Worm (Caenorhabditis elegans) whole organism, mixed stage, embryonic: ENCODE measurements around the gene B0280.17.

ENCODE experiments used
- M03D4.4 ChIP-seq: sonication (generic microtip); optimal IDR thresholded peaks from 2 replicates; lab custom pipeline; 2017; ENCODE audit warnings: mild to moderate bottlenecking, missing genetic modification characterization, missing compliant biosample characterization
- bed-3 ChIP-seq: fragments of 200-800 bp; sonication (Bioruptor generic); optimal IDR thresholded peaks from 3 replicates; lab custom pipeline; 2018; ENCODE audit warnings: mild to moderate bottlenecking, missing genetic modification characterization, moderate library complexity, missing compliant biosample characterization
- blmp-1 ChIP-seq: fragments of 150-350 bp; optimal IDR thresholded peaks from 2 replicates; lab custom pipeline; 2014; ENCODE audit warnings: missing biosample characterization, missing genetic modification characterization
- ceh-39 ChIP-seq: fragments of 150-350 bp; optimal IDR thresholded peaks from 2 replicates; lab custom pipeline; 2014; ENCODE audit warnings: missing biosample characterization, missing genetic modification characterization
- ceh-43 ChIP-seq: fragments of 200-800 bp; sonication (Bioruptor generic); optimal IDR thresholded peaks from 2 replicates; lab custom pipeline; 2018; ENCODE audit warnings: mild to moderate bottlenecking, missing genetic modification characterization, moderate library complexity, missing compliant biosample characterization
- ceh-83 ChIP-seq: fragments of 200-800 bp; sonication (Bioruptor generic); optimal IDR thresholded peaks from 2 replicates; lab custom pipeline; 2018; ENCODE audit warnings: mild to moderate bottlenecking, missing genetic modification characterization, missing compliant biosample characterization
- ces-1 ChIP-seq: fragments of 150-350 bp; optimal IDR thresholded peaks from 2 replicates; lab custom pipeline; 2014; ENCODE audit warnings: missing biosample characterization, missing genetic modification reagents, missing genetic modification characterization
- cnd-1 ChIP-seq: fragments of 200-800 bp; sonication (Bioruptor generic); optimal IDR thresholded peaks from 2 replicates; lab custom pipeline; 2018; ENCODE audit warnings: mild to moderate bottlenecking, missing genetic modification characterization, missing compliant biosample characterization
- drap-1 ChIP-seq: fragments of 200-800 bp; sonication (Bioruptor generic); optimal IDR thresholded peaks from 3 replicates; lab custom pipeline; 2018; ENCODE audit warnings: mild to moderate bottlenecking, missing genetic modification characterization, missing compliant biosample characterization
- elt-1 ChIP-seq: sonication (generic microtip); optimal IDR thresholded peaks from 2 replicates; lab custom pipeline; 2017; ENCODE audit warnings: missing genetic modification characterization, mild to moderate bottlenecking, missing compliant biosample characterization, antibody characterized with exemption, moderate library complexity, borderline replicate concordance; ENCODE audit not compliant: insufficient read depth
- elt-3 ChIP-seq: fragments of 150-350 bp; optimal IDR thresholded peaks from 2 replicates; lab custom pipeline; 2014; ENCODE audit warnings: missing biosample characterization, missing genetic modification characterization
- flh-1 ChIP-seq: fragments of 200-800 bp; sonication (Bioruptor generic); optimal IDR thresholded peaks from 2 replicates; lab custom pipeline; 2018; ENCODE audit warnings: mild to moderate bottlenecking, missing genetic modification characterization, moderate library complexity, missing compliant biosample characterization
- ham-2 ChIP-seq: fragments of 200-800 bp; sonication (Bioruptor generic); optimal IDR thresholded peaks from 2 replicates; lab custom pipeline; 2018; ENCODE audit warnings: mild to moderate bottlenecking, missing genetic modification characterization, missing compliant biosample characterization
- hlh-1 ChIP-seq: fragments of 150-350 bp; optimal IDR thresholded peaks from 2 replicates; lab custom pipeline; 2014; ENCODE audit warnings: missing biosample characterization, missing genetic modification reagents, missing genetic modification characterization
- lin-13 ChIP-seq: fragments of 150-350 bp; optimal IDR thresholded peaks from 2 replicates; lab custom pipeline; 2014; ENCODE audit warnings: missing biosample characterization, missing genetic modification characterization
- lin-32 ChIP-seq: fragments of 200-800 bp; sonication (Bioruptor generic); optimal IDR thresholded peaks from 2 replicates; lab custom pipeline; 2018; ENCODE audit warnings: mild to moderate bottlenecking, missing genetic modification characterization, missing compliant biosample characterization
- lsy-2 ChIP-seq: fragments of 150-350 bp; optimal IDR thresholded peaks from 2 replicates; lab custom pipeline; 2014; ENCODE audit warnings: missing biosample characterization, missing genetic modification characterization
- mab-5 ChIP-seq: fragments of 150-350 bp; optimal IDR thresholded peaks from 2 replicates; lab custom pipeline; 2014; ENCODE audit warnings: missing biosample characterization, missing genetic modification characterization
- mep-1 ChIP-seq: fragments of 150-350 bp; optimal IDR thresholded peaks from 2 replicates; lab custom pipeline; 2017; ENCODE audit warnings: missing biosample characterization, missing genetic modification reagents, missing genetic modification characterization, inconsistent platforms
- mls-2 ChIP-seq: sonication (generic microtip); optimal IDR thresholded peaks from 2 replicates; lab custom pipeline; 2016; ENCODE audit warnings: mild to moderate bottlenecking, missing genetic modification characterization, moderate library complexity, missing compliant biosample characterization
- nhr-12 ChIP-seq: fragments of 150-350 bp; optimal IDR thresholded peaks from 2 replicates; lab custom pipeline; 2014; ENCODE audit warnings: missing biosample characterization, missing genetic modification characterization
- nhr-2 ChIP-seq: fragments of 150-350 bp; optimal IDR thresholded peaks from 2 replicates; lab custom pipeline; 2014; ENCODE audit warnings: missing biosample characterization, missing genetic modification characterization
- nhr-237 ChIP-seq: fragments of 150-350 bp; optimal IDR thresholded peaks from 2 replicates; lab custom pipeline; 2014; ENCODE audit warnings: missing biosample characterization, missing genetic modification characterization
- nhr-28 ChIP-seq: fragments of 150-350 bp; optimal IDR thresholded peaks from 2 replicates; lab custom pipeline; 2014; ENCODE audit warnings: missing biosample characterization, missing genetic modification characterization
- nhr-76 ChIP-seq: sonication (generic microtip); optimal IDR thresholded peaks from 2 replicates; lab custom pipeline; 2017; ENCODE audit warnings: missing biosample characterization, missing genetic modification characterization
- pha-4 ChIP-seq: fragments of 150-350 bp; optimal IDR thresholded peaks from 2 replicates; lab custom pipeline; 2018; ENCODE audit warnings: missing biosample characterization, missing genetic modification reagents, missing genetic modification characterization
- sem-2 ChIP-seq: fragments of 200-800 bp; sonication (Bioruptor generic); optimal IDR thresholded peaks from 2 replicates; lab custom pipeline; 2018; ENCODE audit warnings: mild to moderate bottlenecking, missing genetic modification characterization, missing compliant biosample characterization
- snpc-4 ChIP-seq: fragments of 150-350 bp; optimal IDR thresholded peaks from 2 replicates; lab custom pipeline; 2014; ENCODE audit warnings: missing biosample characterization, missing genetic modification characterization
- sptf-1 ChIP-seq: sonication (generic microtip); optimal IDR thresholded peaks from 2 replicates; lab custom pipeline; 2017; ENCODE audit warnings: mild to moderate bottlenecking, missing genetic modification characterization, moderate library complexity, missing compliant biosample characterization
- tbx-8 ChIP-seq: fragments of 200-800 bp; sonication (Bioruptor generic); optimal IDR thresholded peaks from 2 replicates; lab custom pipeline; 2018; ENCODE audit warnings: mild to moderate bottlenecking, missing genetic modification characterization, moderate library complexity, missing compliant biosample characterization
- unc-120 ChIP-seq: sonication (generic microtip); optimal IDR thresholded peaks from 2 replicates; lab custom pipeline; 2017; ENCODE audit warnings: missing genetic modification characterization, missing compliant biosample characterization; ENCODE audit not compliant: poor library complexity, severe bottlenecking
- unc-39 ChIP-seq: fragments of 150-350 bp; optimal IDR thresholded peaks from 2 replicates; lab custom pipeline; 2014; ENCODE audit warnings: missing biosample characterization, missing genetic modification characterization
- unc-62 ChIP-seq: fragments of 150-350 bp; optimal IDR thresholded peaks from 2 replicates; lab custom pipeline; 2014; ENCODE audit warnings: missing biosample characterization, missing genetic modification reagents, missing genetic modification characterization
- zip-8 ChIP-seq: fragments of 150-350 bp; optimal IDR thresholded peaks from 2 replicates; lab custom pipeline; 2014; ENCODE audit warnings: missing biosample characterization, missing genetic modification characterization
- ztf-11 ChIP-seq: fragments of 150-350 bp; optimal IDR thresholded peaks from 2 replicates; lab custom pipeline; 2014; ENCODE audit warnings: missing biosample characterization, missing genetic modification characterization

The B0280.17 gene

ce11 chrIII:7155631-7156030 is 19.7 kb upstream of the B0280.17 start:
- TF ChIP-seq ces-1 (GFP tag; lab: Kevin White, UChicago): peak; percentile 80
- TF ChIP-seq bed-3 (GFP tag; lab: Kevin White, UChicago): peak; percentile 20
- no peak for TF ChIP-seq nhr-28 (tag; lab: Kevin White, UChicago)
- TF ChIP-seq hlh-1 (tag; lab: Kevin White, UChicago): peak; percentile 78
- TF ChIP-seq unc-120 (tag; lab: Kevin White, UChicago): peak; percentile 95
- TF ChIP-seq lsy-2 (tag; lab: Kevin White, UChicago): peak; percentile 72
- peak; percentile 13 for TF ChIP-seq M03D4.4 (tag; lab: Kevin White, UChicago)
- no peak for TF ChIP-seq ceh-83 (GFP tag; lab: Kevin White, UChicago)
- peak; percentile 71 for TF ChIP-seq ham-2 (GFP tag; lab: Kevin White, UChicago)
- no peak for TF ChIP-seq mab-5 (tag; lab: Kevin White, UChicago)
- no peak for TF ChIP-seq zip-8 (tag; lab: Kevin White, UChicago)
- TF ChIP-seq cnd-1 (tag; lab: Kevin White, UChicago): no peak
- peak; percentile 76 for TF ChIP-seq sptf-1
- TF ChIP-seq mls-2 (tag; lab: Kevin White, UChicago): peak; percentile 84
- peak; percentile 1 for TF ChIP-seq tbx-8 (GFP tag; lab: Kevin White, UChicago)
- peak; percentile 47 for TF ChIP-seq drap-1 (GFP tag; lab: Kevin White, UChicago)
- peak; percentile 86 for TF ChIP-seq nhr-237 (tag; lab: Kevin White, UChicago)
- TF ChIP-seq ceh-39: peak; percentile 70
- peak; percentile 77 for TF ChIP-seq mep-1 (tag; lab: Kevin White, UChicago)
- peak; percentile 52 for TF ChIP-seq nhr-2 (tag; lab: Kevin White, UChicago)
- TF ChIP-seq ztf-11 (tag; lab: Kevin White, UChicago): peak; percentile 65
- peak; percentile 75 for TF ChIP-seq unc-62 (GFP tag; lab: Kevin White, UChicago)
- peak; percentile 73 for TF ChIP-seq pha-4 (tag; lab: Kevin White, UChicago)

DNA sequence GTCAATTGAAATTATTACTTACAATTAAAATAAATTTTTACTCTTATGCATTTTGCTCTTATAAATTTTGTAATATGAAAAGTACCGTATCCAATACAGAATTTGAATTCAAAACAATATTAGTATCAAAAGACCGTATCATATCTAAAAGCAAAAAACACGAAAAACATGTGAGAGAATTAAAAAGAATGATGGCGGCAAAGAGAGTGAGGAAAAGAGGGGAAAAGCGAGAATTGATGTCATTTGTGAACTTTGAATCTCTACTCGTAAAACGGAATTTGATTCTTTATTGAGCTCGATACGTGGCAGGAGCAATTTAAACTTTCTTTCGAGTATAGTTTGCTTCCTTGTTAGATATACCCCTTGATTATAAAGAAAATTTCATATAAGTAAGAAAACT is 18.6 kb upstream of the B0280.17 start:
- no peak for TF ChIP-seq ham-2 (GFP tag; lab: Kevin White, UChicago)
- no peak for TF ChIP-seq lin-13 (tag; lab: Kevin White, UChicago)
- no peak for TF ChIP-seq nhr-28 (tag; lab: Kevin White, UChicago)
- peak; percentile 13 for TF ChIP-seq ces-1 (GFP tag; lab: Kevin White, UChicago)
- TF ChIP-seq, all 35 proteins: peak for 1

DNA sequence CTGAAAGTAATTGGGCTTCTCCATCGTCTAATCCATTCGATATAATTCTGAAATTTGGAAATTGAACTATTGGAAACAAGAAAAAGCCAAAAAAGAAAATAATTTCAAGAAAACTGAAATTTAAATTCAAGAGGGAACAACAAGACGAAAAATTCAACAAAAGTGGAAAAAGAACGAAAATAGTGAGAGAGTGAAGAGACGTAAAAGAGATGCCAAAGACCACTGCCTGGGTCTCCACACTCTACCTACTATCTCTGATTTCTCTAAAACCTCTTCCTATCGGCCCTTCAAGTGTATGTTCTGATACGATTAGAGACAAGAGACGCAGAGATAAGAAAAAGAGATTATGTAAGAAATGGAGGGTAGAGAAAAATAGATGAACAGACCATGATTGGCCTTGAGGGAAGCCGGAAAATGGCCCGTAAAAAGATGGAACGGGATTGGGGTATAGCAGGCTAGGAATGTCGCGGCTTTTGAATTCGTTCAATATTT is 17.9 kb upstream of the B0280.17 start, which contains the start of gene ogt-1:
TSS of gene ogt-1 (minus strand) at position 51 of the 492 bp plus-strand sequence.
- TF ChIP-seq pha-4 (tag; lab: Kevin White, UChicago) (peak; percentile 57), ceh-43 (no peak), ztf-11 (tag; lab: Kevin White, UChicago) (no peak), elt-3 (tag; lab: Kevin White, UChicago) (peak; percentile 68), mab-5 (tag; lab: Kevin White, UChicago) (no peak), nhr-2 (tag; lab: Kevin White, UChicago) (peak; percentile 31), hlh-1 (tag; lab: Kevin White, UChicago) (peak; percentile 42), unc-62 (GFP tag; lab: Kevin White, UChicago) (peak; percentile 76), M03D4.4 (tag; lab: Kevin White, UChicago) (no peak), unc-120 (tag; lab: Kevin White, UChicago) (peak; percentile 69), sptf-1 (peak; percentile 9), ham-2 (GFP tag; lab: Kevin White, UChicago) (peak; percentile 80), unc-39 (tag; lab: Kevin White, UChicago) (no peak), mls-2 (tag; lab: Kevin White, UChicago) (no peak), blmp-1 (no peak), ceh-83 (GFP tag; lab: Kevin White, UChicago) (no peak), sem-2 (GFP tag; lab: Kevin White, UChicago) (no peak), flh-1 (GFP tag; lab: Kevin White, UChicago) (no peak), nhr-76 (tag; lab: Kevin White, UChicago) (no peak), cnd-1 (tag; lab: Kevin White, UChicago) (no peak), nhr-237 (tag; lab: Kevin White, UChicago) (peak; percentile 87), lin-13 (tag; lab: Kevin White, UChicago) (no peak), elt-1 (tag; lab: Kevin White, UChicago) (no peak), nhr-28 (tag; lab: Kevin White, UChicago) (no peak), lin-32 (GFP tag; lab: Kevin White, UChicago) (no peak), lsy-2 (tag; lab: Kevin White, UChicago) (peak; percentile 79), ceh-39 (peak; percentile 42), nhr-12 (no peak), ces-1 (GFP tag; lab: Kevin White, UChicago) (peak; percentile 99), drap-1 (GFP tag; lab: Kevin White, UChicago) (no peak), mep-1 (tag; lab: Kevin White, UChicago) (no peak), snpc-4 (tag; lab: Kevin White, UChicago) (no peak), zip-8 (tag; lab: Kevin White, UChicago) (no peak), tbx-8 (GFP tag; lab: Kevin White, UChicago) (no peak), bed-3 (GFP tag; lab: Kevin White, UChicago) (no peak)
